Fruit fly (Drosophila melanogaster) whole organism, prepupa: ENCODE data around the gene CG46467.

ENCODE experiments used
- Blimp-1 ChIP-seq: fragments of 200-800 bp; sonication (Bioruptor generic); optimal IDR thresholded peaks from 3 replicates; lab custom pipeline; 2017; ENCODE audit warnings: missing biosample characterization, missing genetic modification characterization, mild to moderate bottlenecking, moderate library complexity, missing genetic modification reagents
- CG10631 ChIP-seq: fragments of 200-800 bp; sonication (Bioruptor generic); optimal IDR thresholded peaks from 2 replicates; lab custom pipeline; 2016; ENCODE audit warnings: missing biosample characterization, missing genetic modification characterization
- CG10669 ChIP-seq: fragments of 200-800 bp; sonication (Bioruptor generic); optimal IDR thresholded peaks from 3 replicates; lab custom pipeline; 2018; ENCODE audit warnings: missing biosample characterization, mild to moderate bottlenecking, missing genetic modification characterization, moderate library complexity
- CG11294 ChIP-seq: fragments of 200-800 bp; sonication (Bioruptor generic); IDR thresholded peaks from 2 replicates; pipeline ENCODE4 v1.3.6; 2022; ENCODE audit warnings: missing biosample characterization, missing genetic modification characterization
- CG11902 ChIP-seq: fragments of 200-800 bp; sonication (Bioruptor generic); optimal IDR thresholded peaks from 3 replicates; lab custom pipeline; 2016; ENCODE audit warnings: missing biosample characterization, missing genetic modification characterization
- CG1621 ChIP-seq: fragments of 200-800 bp; sonication (Bioruptor generic); optimal IDR thresholded peaks from 3 replicates; lab custom pipeline; 2018; ENCODE audit warnings: missing biosample characterization, mild to moderate bottlenecking, missing genetic modification characterization
- CG16779 ChIP-seq: fragments of 200-800 bp; sonication (Bioruptor generic); optimal IDR thresholded peaks from 3 replicates; lab custom pipeline; 2017; ENCODE audit warnings: missing biosample characterization, mild to moderate bottlenecking, missing genetic modification characterization
- CG3032 ChIP-seq: fragments of 200-800 bp; optimal IDR thresholded peaks from 2 replicates; lab custom pipeline; 2019; ENCODE audit warnings: missing biosample characterization, mild to moderate bottlenecking, missing genetic modification characterization, moderate library complexity
- CG31627 ChIP-seq: fragments of 200-800 bp; sonication (Bioruptor generic); optimal IDR thresholded peaks from 3 replicates; lab custom pipeline; 2016; ENCODE audit warnings: missing biosample characterization, missing genetic modification characterization
- CG32006 ChIP-seq: fragments of 200-800 bp; sonication (Bioruptor generic); optimal IDR thresholded peaks from 3 replicates; lab custom pipeline; 2017; ENCODE audit warnings: missing biosample characterization, mild to moderate bottlenecking, missing genetic modification characterization
- CG34406 ChIP-seq: fragments of 200-800 bp; sonication (Bioruptor generic); optimal IDR thresholded peaks from 3 replicates; lab custom pipeline; 2016; ENCODE audit warnings: missing biosample characterization, missing genetic modification characterization
- CG4318 ChIP-seq: fragments of 200-800 bp; sonication (Bioruptor generic); optimal IDR thresholded peaks from 3 replicates; lab custom pipeline; 2017; ENCODE audit warnings: missing biosample characterization, mild to moderate bottlenecking, missing genetic modification characterization
- CG8319 ChIP-seq: fragments of 200-800 bp; sonication (Bioruptor generic); optimal IDR thresholded peaks from 3 replicates; lab custom pipeline; 2016; ENCODE audit warnings: missing biosample characterization, missing genetic modification characterization
- Eip75B ChIP-seq: fragments of 200-800 bp; sonication (Bioruptor generic); optimal IDR thresholded peaks from 3 replicates; lab custom pipeline; 2016; ENCODE audit warnings: missing biosample characterization, missing genetic modification characterization
- Eip93F ChIP-seq: fragments of 200-800 bp; sonication (Bioruptor generic); optimal IDR thresholded peaks from 2 replicates; lab custom pipeline; 2016; ENCODE audit warnings: missing biosample characterization, mild to moderate bottlenecking, missing genetic modification characterization
- Ets21C ChIP-seq: fragments of 200-800 bp; sonication (Bioruptor generic); optimal IDR thresholded peaks from 3 replicates; lab custom pipeline; 2016; ENCODE audit warnings: missing biosample characterization, missing genetic modification characterization
- Ets96B ChIP-seq: fragments of 200-800 bp; optimal IDR thresholded peaks from 2 replicates; lab custom pipeline; 2019; ENCODE audit warnings: missing biosample characterization, mild to moderate bottlenecking, missing genetic modification characterization, moderate library complexity
- Hr38 ChIP-seq: sonication (Bioruptor generic); optimal IDR thresholded peaks from 2 replicates; lab custom pipeline; 2016; ENCODE audit warnings: missing biosample characterization, missing genetic modification characterization
- Hr4 ChIP-seq: fragments of 200-800 bp; sonication (Bioruptor generic); optimal IDR thresholded peaks from 3 replicates; lab custom pipeline; 2016; ENCODE audit warnings: missing biosample characterization, missing genetic modification characterization
- OdsH ChIP-seq: fragments of 200-800 bp; sonication (Bioruptor generic); optimal IDR thresholded peaks from 3 replicates; lab custom pipeline; 2016; ENCODE audit warnings: missing biosample characterization, missing genetic modification characterization
- Sox14 ChIP-seq: fragments of 200-800 bp; sonication (Bioruptor generic); optimal IDR thresholded peaks from 3 replicates; lab custom pipeline; 2016; ENCODE audit warnings: missing biosample characterization, missing genetic modification characterization
- achi ChIP-seq: fragments of 200-800 bp; sonication (Bioruptor generic); optimal IDR thresholded peaks from 3 replicates; lab custom pipeline; 2016; ENCODE audit warnings: missing biosample characterization, missing genetic modification characterization
- acj6 ChIP-seq: fragments of 200-800 bp; sonication (Bioruptor generic); optimal IDR thresholded peaks from 3 replicates; lab custom pipeline; 2016; ENCODE audit warnings: missing biosample characterization, missing genetic modification characterization
- dsx ChIP-seq: fragments of 200-800 bp; optimal IDR thresholded peaks from 3 replicates; lab custom pipeline; 2019; ENCODE audit warnings: missing biosample characterization, mild to moderate bottlenecking, missing genetic modification characterization, moderate library complexity; ENCODE audit not compliant: poor library complexity, severe bottlenecking
- eg ChIP-seq: fragments of 200-800 bp; sonication (Bioruptor generic); IDR thresholded peaks from 3 replicates; pipeline ENCODE4 v1.3.6; 2022; ENCODE audit warnings: missing biosample characterization, missing genetic modification characterization
- fd59A ChIP-seq: fragments of 200-800 bp; sonication (Bioruptor generic); optimal IDR thresholded peaks from 2 replicates; lab custom pipeline; 2017; ENCODE audit warnings: missing biosample characterization, mild to moderate bottlenecking, missing genetic modification characterization, missing genetic modification reagents
- fd85E ChIP-seq: fragments of 200-800 bp; sonication (Bioruptor generic); optimal IDR thresholded peaks from 3 replicates; lab custom pipeline; 2016; ENCODE audit warnings: missing biosample characterization, missing genetic modification characterization
- fkh ChIP-seq: fragments of 200-800 bp; sonication (Bioruptor generic); optimal IDR thresholded peaks from 3 replicates; lab custom pipeline; 2017; ENCODE audit warnings: missing biosample characterization, mild to moderate bottlenecking, missing genetic modification characterization, moderate library complexity
- salr ChIP-seq, 2 experiments: fragments of 200-800 bp; sonication (Bioruptor generic); optimal IDR thresholded peaks; 3 replicates each; lab custom pipeline; 2016 to 2018; ENCODE audit warnings: missing biosample characterization in 2 of 2, missing genetic modification characterization in 2 of 2, mild to moderate bottlenecking in 1 of 2
- spab ChIP-seq: fragments of 200-800 bp; sonication (Bioruptor generic); optimal IDR thresholded peaks from 2 replicates; lab custom pipeline; 2017; ENCODE audit warnings: missing biosample characterization, mild to moderate bottlenecking, missing genetic modification characterization, missing genetic modification reagents
- svp ChIP-seq: fragments of 200-800 bp; sonication (Bioruptor generic); peaks from one replicate; lab custom pipeline; 2016; ENCODE audit warnings: missing biosample characterization, missing genetic modification characterization
- topi ChIP-seq: fragments of 200-800 bp; sonication (Bioruptor generic); optimal IDR thresholded peaks from 3 replicates; lab custom pipeline; 2016; ENCODE audit warnings: missing biosample characterization, missing genetic modification characterization
- vri ChIP-seq: fragments of 200-800 bp; sonication (Bioruptor generic); optimal IDR thresholded peaks from 3 replicates; lab custom pipeline; 2016; ENCODE audit warnings: missing biosample characterization, mild to moderate bottlenecking, missing genetic modification characterization

CG46467 gene

DNA sequence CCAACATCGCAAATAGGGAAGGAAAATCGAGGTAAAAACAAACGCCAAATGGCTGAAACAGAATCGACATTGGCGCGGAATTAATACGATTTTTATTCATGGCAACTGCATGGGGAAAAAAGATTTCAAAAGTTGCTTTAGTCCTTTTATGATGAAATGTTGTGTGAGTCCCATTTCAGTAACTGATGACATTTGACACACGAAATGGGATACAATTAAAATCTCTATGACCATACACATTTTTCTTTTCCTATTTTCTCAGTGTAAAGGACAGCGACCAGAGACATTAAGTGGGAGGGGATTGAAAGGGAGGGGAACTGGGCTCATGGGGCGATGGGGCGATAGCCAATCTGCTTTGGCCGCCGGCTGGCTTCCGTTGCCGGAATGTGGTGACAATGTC is 64.0 kb downstream of the CG46467 start (continued):
- TF ChIP-seq salr (GFP tag; optimal IDR thresholded peaks at IDR 0.05; lab: Kevin White, UChicago) (peak in 1 of 2 experiments; percentile 55), dsx (GFP tag; lab: Kevin White, UChicago) (no peak), acj6 (GFP tag; lab: Kevin White, UChicago) (peak; percentile 20), Sox14 (GFP tag; lab: Kevin White, UChicago) (peak; percentile 26), CG8319 (GFP tag; lab: Kevin White, UChicago) (no peak), Eip93F (GFP tag; lab: Kevin White, UChicago) (no peak), OdsH (GFP tag; lab: Kevin White, UChicago) (peak; percentile 42)

DNA sequence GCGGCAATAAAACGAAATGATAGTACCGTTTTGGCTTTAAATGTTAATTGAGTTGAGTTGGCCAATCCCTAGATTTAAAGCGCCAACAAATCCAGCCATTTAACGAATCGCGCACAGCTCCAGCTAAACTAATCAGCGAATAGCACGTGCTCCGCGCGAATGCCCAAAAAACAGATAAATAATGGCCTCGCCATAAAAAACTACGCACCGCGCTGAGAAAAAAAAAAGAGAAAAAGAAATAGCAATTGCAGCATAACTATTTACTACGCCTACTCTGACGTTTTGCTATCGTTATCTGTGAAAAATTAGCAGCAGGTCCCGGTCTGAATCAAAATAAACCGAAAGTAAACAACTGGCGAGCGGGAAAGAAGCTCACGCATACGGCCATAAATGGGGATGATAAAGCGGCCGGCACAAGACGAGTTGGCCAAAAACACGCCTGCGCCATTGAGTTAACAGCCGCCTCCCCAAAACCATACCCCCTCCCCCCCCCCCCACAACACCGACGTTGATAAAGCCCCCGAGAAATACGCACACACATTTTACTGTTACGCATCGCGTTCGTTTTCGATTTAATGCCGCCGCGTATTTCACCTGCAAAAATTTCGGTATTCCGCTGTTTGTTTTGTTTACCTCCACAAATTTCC is 65.0 kb downstream of the CG46467 start:
- TF ChIP-seq Hr4 (GFP tag; lab: Kevin White, UChicago) (no peak), Sox14 (GFP tag; lab: Kevin White, UChicago) (no peak), CG32006 (no peak), fkh (GFP tag; lab: Kevin White, UChicago) (peak; percentile 92), Blimp-1 (GFP tag; lab: Kevin White, UChicago) (peak; percentile 25), CG10631 (GFP tag; lab: Kevin White, UChicago) (no peak), CG10669 (GFP tag; lab: Kevin White, UChicago) (no peak), salr (GFP tag; optimal IDR thresholded peaks at IDR 0.05; lab: Kevin White, UChicago) (no peak), eg (GFP tag; lab: Robert Waterston, UW) (no peak)

DNA sequence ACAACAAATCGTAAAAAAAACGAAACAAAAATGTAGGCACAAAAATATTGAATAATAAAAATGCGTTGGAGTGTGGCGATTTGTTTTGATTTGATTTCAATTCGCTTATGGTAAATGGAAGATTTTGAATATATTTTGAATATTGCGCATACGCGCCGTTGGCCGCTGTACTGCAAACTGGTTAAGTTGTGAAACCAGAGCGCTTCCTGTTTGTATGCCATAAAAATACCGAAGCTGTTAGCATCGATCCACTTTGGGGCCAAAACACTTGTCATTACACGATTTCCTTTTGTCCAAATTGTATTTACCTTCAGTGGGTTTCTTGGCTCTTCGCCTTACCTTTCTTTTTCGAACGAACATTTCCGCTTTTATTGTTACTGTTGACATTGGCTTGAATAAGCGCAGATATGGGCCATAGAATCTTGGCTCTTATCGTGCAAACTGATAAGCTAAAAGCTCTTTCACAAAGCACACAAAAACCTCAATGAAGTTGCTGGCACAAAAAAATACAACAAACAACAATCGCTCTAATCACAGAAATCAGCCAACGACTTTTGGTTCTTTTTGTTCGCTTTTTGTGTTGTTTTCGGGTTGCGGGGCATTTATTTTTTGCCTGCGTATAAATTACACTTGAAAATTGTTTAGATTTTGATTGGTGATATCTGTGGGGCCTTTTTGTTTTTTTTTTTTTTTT is 66.2 kb downstream of the CG46467 start:
- TF ChIP-seq CG34406 (GFP tag; lab: Kevin White, UChicago) (no peak), acj6 (GFP tag; lab: Kevin White, UChicago) (no peak), Sox14 (GFP tag; lab: Kevin White, UChicago) (peak; percentile 12), achi (GFP tag; lab: Kevin White, UChicago) (no peak), CG11294 (GFP tag; lab: Robert Waterston, UW) (no peak), Hr4 (GFP tag; lab: Kevin White, UChicago) (no peak), CG4318 (no peak), Blimp-1 (GFP tag; lab: Kevin White, UChicago) (no peak), Eip75B (GFP tag; lab: Kevin White, UChicago) (no peak), svp (GFP tag; lab: Kevin White, UChicago) (no peak), spab (GFP tag; lab: Kevin White, UChicago) (no peak), CG16779 (no peak), Eip93F (GFP tag; lab: Kevin White, UChicago) (peak; percentile 85), fd59A (GFP tag; lab: Kevin White, UChicago) (no peak), CG11902 (GFP tag; lab: Kevin White, UChicago) (no peak), eg (GFP tag; lab: Robert Waterston, UW) (no peak), Ets96B (tag; lab: Kevin White, UChicago) (no peak), CG3032 (tag; lab: Kevin White, UChicago) (no peak), fkh (GFP tag; lab: Kevin White, UChicago) (peak; percentile 77), Hr38 (GFP tag; lab: Kevin White, UChicago) (no peak), vri (GFP tag; lab: Kevin White, UChicago) (peak; percentile 84), CG1621 (no peak), CG10631 (GFP tag; lab: Kevin White, UChicago) (no peak), CG31627 (GFP tag; lab: Kevin White, UChicago) (no peak), topi (GFP tag; lab: Kevin White, UChicago) (no peak), Ets21C (GFP tag; lab: Kevin White, UChicago) (no peak), fd85E (GFP tag; lab: Kevin White, UChicago) (no peak), OdsH (GFP tag; lab: Kevin White, UChicago) (no peak)
